Worm (Caenorhabditis elegans) whole organism, young adult: Measurements from ENCODE around the gene nhr-252.

Experiments
- B0336.3 ChIP-seq: fragments of 200-800 bp; sonication (Bioruptor generic); IDR thresholded peaks from 2 replicates; pipeline ENCODE4 v1.3.6; 2022; ENCODE audit warnings: missing genetic modification characterization, missing compliant biosample characterization
- Y67H2A.10 ChIP-seq: fragments of 200-800 bp; sonication (Bioruptor generic); conservative IDR thresholded peaks from 2 replicates; pipeline ENCODE4 v1.3.6; 2022; ENCODE audit warnings: missing genetic modification reagents, missing genetic modification characterization, missing compliant biosample characterization
- Y79H2A.3 ChIP-seq: fragments of 200-800 bp; sonication (Bioruptor generic); conservative IDR thresholded peaks from 2 replicates; pipeline ENCODE4 v1.3.6; 2022; ENCODE audit warnings: missing genetic modification reagents, missing genetic modification characterization, missing compliant biosample characterization
- akir-1 ChIP-seq: fragments of 200-800 bp; sonication (Bioruptor generic); optimal IDR thresholded peaks from 2 replicates; lab custom pipeline; 2018; ENCODE audit warnings: mild to moderate bottlenecking, missing genetic modification characterization, moderate library complexity, missing compliant biosample characterization
- aptf-2 ChIP-seq: fragments of 200-800 bp; sonication (Bioruptor generic); conservative IDR thresholded peaks from 2 replicates; pipeline ENCODE4 v1.3.6; 2022; ENCODE audit warnings: missing genetic modification reagents, missing genetic modification characterization, missing compliant biosample characterization
- aptf-3 ChIP-seq: fragments of 200-800 bp; sonication (Bioruptor generic); IDR thresholded peaks from 2 replicates; pipeline ENCODE4 v1.3.6; 2022; ENCODE audit warnings: missing genetic modification characterization, missing compliant biosample characterization
- athp-1 ChIP-seq: sonication (generic microtip); optimal IDR thresholded peaks from 2 replicates; lab custom pipeline; 2017; ENCODE audit warnings: mild to moderate bottlenecking, missing genetic modification characterization, missing compliant biosample characterization
- ccch-3 ChIP-seq: fragments of 200-800 bp; sonication (Bioruptor generic); optimal IDR thresholded peaks from 2 replicates; lab custom pipeline; 2018; ENCODE audit warnings: mild to moderate bottlenecking, missing genetic modification characterization, missing compliant biosample characterization
- ceh-40 ChIP-seq: fragments of 200-800 bp; sonication (Bioruptor generic); IDR thresholded peaks from 2 replicates; pipeline ENCODE4 v1.3.6; 2022; ENCODE audit warnings: missing genetic modification characterization, missing compliant biosample characterization
- ceh-91 ChIP-seq: fragments of 200-800 bp; sonication (Bioruptor generic); IDR thresholded peaks from 2 replicates; pipeline ENCODE4 v1.3.6; 2022; ENCODE audit warnings: missing genetic modification reagents, missing genetic modification characterization, missing compliant biosample characterization
- die-1 ChIP-seq: sonication (generic microtip); optimal IDR thresholded peaks from 2 replicates; lab custom pipeline; 2016; ENCODE audit warnings: missing genotype, mild to moderate bottlenecking, missing genetic modification characterization, missing compliant biosample characterization
- hmg-1.2 ChIP-seq: fragments of 200-800 bp; sonication (Bioruptor generic); IDR thresholded peaks from 2 replicates; pipeline ENCODE4 v1.3.6; 2022; ENCODE audit warnings: missing genetic modification reagents, missing genetic modification characterization, missing compliant biosample characterization
- nfya-2 ChIP-seq: fragments of 200-800 bp; sonication (Bioruptor generic); IDR thresholded peaks from 2 replicates; pipeline ENCODE4 v1.3.6; 2022; ENCODE audit warnings: missing genetic modification reagents, missing genetic modification characterization, missing compliant biosample characterization
- nhr-27 ChIP-seq: fragments of 200-800 bp; sonication (Bioruptor generic); optimal IDR thresholded peaks from 2 replicates; lab custom pipeline; 2018; ENCODE audit warnings: mild to moderate bottlenecking, missing genetic modification characterization, moderate library complexity, missing compliant biosample characterization
- nhr-80 ChIP-seq: sonication (generic microtip); optimal IDR thresholded peaks from 2 replicates; lab custom pipeline; 2016; ENCODE audit warnings: missing genetic modification characterization, missing compliant biosample characterization
- sptf-2 ChIP-seq: fragments of 200-800 bp; sonication (Bioruptor generic); optimal IDR thresholded peaks from 2 replicates; lab custom pipeline; 2018; ENCODE audit warnings: mild to moderate bottlenecking, missing genetic modification characterization, missing compliant biosample characterization
- ztf-28 ChIP-seq: fragments of 200-800 bp; sonication (Bioruptor generic); IDR thresholded peaks from 2 replicates; pipeline ENCODE4 v1.3.6; 2022; ENCODE audit warnings: missing genetic modification reagents, missing genetic modification characterization, missing compliant biosample characterization

nhr-252 gene

DNA sequence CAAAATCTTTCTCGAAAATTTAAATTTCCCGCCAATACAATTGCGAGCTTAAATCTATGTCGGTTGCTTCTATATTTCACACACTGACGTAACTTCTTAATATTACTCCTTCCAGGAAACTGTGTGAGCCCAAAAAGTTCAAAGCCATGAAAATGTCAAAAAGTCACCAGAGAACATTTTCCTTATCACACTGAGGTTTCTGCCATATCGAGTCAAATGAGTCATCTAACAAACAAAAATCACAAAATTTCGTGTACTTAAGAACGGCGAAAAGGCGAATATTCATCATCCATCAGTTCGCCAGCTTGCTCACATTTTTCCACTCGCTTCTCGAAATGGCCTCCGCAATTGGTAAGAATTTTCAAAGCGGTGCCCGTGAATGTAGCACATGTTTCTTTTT, 45.3 kb downstream of the nhr-252 start, which contains the start of gene M02H5.8:
M02H5.8 (plus strand) TSS at position 297 of the 400 bp plus-strand sequence.
- no peak for TF ChIP-seq aptf-3
- peak; percentile 72 for TF ChIP-seq nhr-80 (tag; lab: Kevin White, UChicago)
- no peak for TF ChIP-seq akir-1

DNA sequence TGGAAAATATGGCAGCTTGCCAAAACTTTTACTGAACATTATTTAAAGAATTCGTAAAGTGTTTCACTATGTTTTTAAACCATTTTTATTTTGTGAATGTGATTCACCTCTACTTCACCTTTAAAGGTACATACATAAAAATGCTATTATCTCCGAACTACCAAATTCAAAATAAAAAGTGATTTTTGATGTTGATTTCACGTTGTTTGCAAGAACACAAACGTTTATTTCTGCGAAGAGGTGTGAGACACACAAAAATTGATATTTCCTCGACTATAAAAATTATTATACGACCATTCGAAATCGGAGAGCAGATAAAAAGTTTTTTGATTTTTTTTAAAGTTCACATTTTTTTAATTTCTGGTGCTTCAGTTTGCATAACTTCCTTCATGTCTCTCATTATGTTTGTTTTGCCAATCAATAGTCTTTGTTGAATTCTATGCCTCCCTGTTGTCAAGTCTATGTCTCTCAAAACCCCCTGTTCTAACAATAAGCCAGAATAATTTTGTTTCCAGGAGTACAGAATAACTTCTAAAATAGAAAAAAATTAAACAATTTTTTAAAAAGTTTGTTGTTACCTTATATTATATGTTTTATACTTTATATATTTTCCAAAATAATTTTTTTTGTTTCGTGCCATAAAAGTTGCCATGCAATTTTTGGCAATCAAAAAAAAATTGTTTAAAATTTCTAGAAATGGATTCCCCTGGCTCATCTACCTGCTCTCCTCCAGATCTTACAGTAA, 46.5 kb downstream of the nhr-252 start, which contains the start of gene nhr-123:
nhr-123 (plus strand) TSS at position 695 of the 745 bp plus-strand sequence.
- no peak for TF ChIP-seq aptf-2 (GFP tag; lab: Robert Waterston, UW)
- peak; percentile 15; the same call in 1 of the 2 replicates for TF ChIP-seq hmg-1.2 (GFP tag; lab: Robert Waterston, UW)
- TF ChIP-seq, all 124 proteins: peak for 1

DNA sequence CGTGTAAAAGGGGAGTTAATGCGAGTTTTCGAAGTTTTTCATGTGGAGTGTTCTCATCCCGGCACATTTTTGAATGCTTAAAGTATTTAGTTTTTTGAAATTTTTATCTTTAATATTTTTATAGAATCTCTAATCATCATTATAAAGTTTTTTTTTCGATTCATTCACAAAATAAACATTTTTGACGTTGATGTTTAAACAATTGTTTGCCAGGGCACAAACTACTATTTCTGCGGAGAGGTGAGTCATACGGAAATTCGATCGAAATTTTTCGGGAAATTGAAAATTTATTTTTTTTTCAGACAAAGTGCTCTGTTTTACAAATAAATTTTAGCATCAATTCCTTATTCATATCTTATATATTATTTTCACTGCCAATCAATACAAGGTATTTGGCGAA, 49.1 kb downstream of the nhr-252 start, which contains the start of gene nhr-98:
nhr-98 (plus strand) TSS at position 301 of the 400 bp plus-strand sequence.
- TF ChIP-seq nfya-2 = no peak
- no peak for TF ChIP-seq ceh-40 (GFP tag; lab: Robert Waterston, UW)
- TF ChIP-seq ceh-91 (GFP tag; lab: Robert Waterston, UW) = no peak
- no peak for TF ChIP-seq nhr-27 (tag; lab: Kevin White, UChicago)
- TF ChIP-seq Y67H2A.10 (GFP tag; lab: Robert Waterston, UW) = no peak
- TF ChIP-seq B0336.3 (GFP tag; lab: Robert Waterston, UW) = no peak
- no peak for TF ChIP-seq athp-1 (tag; lab: Kevin White, UChicago)
- TF ChIP-seq sptf-2 (GFP tag; lab: Kevin White, UChicago) = no peak
- TF ChIP-seq die-1 (tag; lab: Kevin White, UChicago) = no peak
- TF ChIP-seq Y79H2A.3 (GFP tag; lab: Robert Waterston, UW) = no peak
- TF ChIP-seq ztf-28 (GFP tag; lab: Robert Waterston, UW) = no peak
- no peak for TF ChIP-seq ccch-3 (GFP tag; lab: Kevin White, UChicago)
